Fruit fly (Drosophila melanogaster) whole organism, prepupa: ENCODE data around the gene CG13067.

Experiments used
- Blimp-1 ChIP-seq: fragments of 200-800 bp; sonication (Bioruptor generic); optimal IDR thresholded peaks from 3 replicates; lab custom pipeline; 2017; ENCODE audit warnings: missing biosample characterization, missing genetic modification characterization, mild to moderate bottlenecking, moderate library complexity, missing genetic modification reagents
- CG10631 ChIP-seq: fragments of 200-800 bp; sonication (Bioruptor generic); optimal IDR thresholded peaks from 2 replicates; lab custom pipeline; 2016; ENCODE audit warnings: missing biosample characterization, missing genetic modification characterization
- CG10669 ChIP-seq: fragments of 200-800 bp; sonication (Bioruptor generic); optimal IDR thresholded peaks from 3 replicates; lab custom pipeline; 2018; ENCODE audit warnings: missing biosample characterization, mild to moderate bottlenecking, missing genetic modification characterization, moderate library complexity
- CG11762 ChIP-seq: fragments of 200-800 bp; sonication (Bioruptor generic); optimal IDR thresholded peaks from 3 replicates; lab custom pipeline; 2016; ENCODE audit warnings: missing biosample characterization, missing genetic modification characterization; ENCODE audit not compliant: insufficient read depth
- CG11902 ChIP-seq: fragments of 200-800 bp; sonication (Bioruptor generic); optimal IDR thresholded peaks from 3 replicates; lab custom pipeline; 2016; ENCODE audit warnings: missing biosample characterization, missing genetic modification characterization
- CG15336 ChIP-seq: fragments of 200-800 bp; sonication (Bioruptor generic); IDR thresholded peaks from 2 replicates; pipeline ENCODE4 v1.3.6; 2022; ENCODE audit warnings: missing biosample characterization, missing genetic modification characterization
- CG1621 ChIP-seq: fragments of 200-800 bp; sonication (Bioruptor generic); optimal IDR thresholded peaks from 3 replicates; lab custom pipeline; 2018; ENCODE audit warnings: missing biosample characterization, mild to moderate bottlenecking, missing genetic modification characterization
- CG16779 ChIP-seq: fragments of 200-800 bp; sonication (Bioruptor generic); optimal IDR thresholded peaks from 3 replicates; lab custom pipeline; 2017; ENCODE audit warnings: missing biosample characterization, mild to moderate bottlenecking, missing genetic modification characterization
- CG31627 ChIP-seq: fragments of 200-800 bp; sonication (Bioruptor generic); optimal IDR thresholded peaks from 3 replicates; lab custom pipeline; 2016; ENCODE audit warnings: missing biosample characterization, missing genetic modification characterization
- CG34406 ChIP-seq: fragments of 200-800 bp; sonication (Bioruptor generic); optimal IDR thresholded peaks from 3 replicates; lab custom pipeline; 2016; ENCODE audit warnings: missing biosample characterization, missing genetic modification characterization
- CG3919 ChIP-seq: fragments of 200-800 bp; sonication (Bioruptor generic); optimal IDR thresholded peaks from 3 replicates; lab custom pipeline; 2016; ENCODE audit warnings: missing biosample characterization, missing genetic modification characterization
- CG4318 ChIP-seq: fragments of 200-800 bp; sonication (Bioruptor generic); optimal IDR thresholded peaks from 3 replicates; lab custom pipeline; 2017; ENCODE audit warnings: missing biosample characterization, mild to moderate bottlenecking, missing genetic modification characterization
- CG6163 ChIP-seq: fragments of 200-800 bp; sonication (Bioruptor generic); IDR thresholded peaks from 3 replicates; pipeline ENCODE4 v1.3.6; 2022; ENCODE audit warnings: missing biosample characterization, missing genetic modification characterization
- CG6276 ChIP-seq: fragments of 200-800 bp; sonication (Bioruptor generic); optimal IDR thresholded peaks from 2 replicates; lab custom pipeline; 2017; ENCODE audit warnings: missing biosample characterization, mild to moderate bottlenecking, missing genetic modification characterization
- CG6792 ChIP-seq: fragments of 200-800 bp; sonication (Bioruptor generic); optimal IDR thresholded peaks from 3 replicates; lab custom pipeline; 2016; ENCODE audit warnings: missing biosample characterization, missing genetic modification characterization
- CG6808 ChIP-seq: fragments of 200-800 bp; sonication (Bioruptor generic); optimal IDR thresholded peaks from 3 replicates; lab custom pipeline; 2017; ENCODE audit warnings: missing biosample characterization, missing genetic modification characterization, mild to moderate bottlenecking, moderate library complexity, missing genetic modification reagents
- CG7368 ChIP-seq: fragments of 200-800 bp; sonication (Bioruptor generic); optimal IDR thresholded peaks from 3 replicates; lab custom pipeline; 2016; ENCODE audit warnings: missing biosample characterization, missing genetic modification characterization
- CG8319 ChIP-seq: fragments of 200-800 bp; sonication (Bioruptor generic); optimal IDR thresholded peaks from 3 replicates; lab custom pipeline; 2016; ENCODE audit warnings: missing biosample characterization, missing genetic modification characterization
- Eip78C ChIP-seq: fragments of 200-800 bp; sonication (Bioruptor generic); peaks from one replicate; lab custom pipeline; 2016; ENCODE audit warnings: missing biosample characterization, missing genetic modification characterization
- Eip93F ChIP-seq: fragments of 200-800 bp; sonication (Bioruptor generic); optimal IDR thresholded peaks from 2 replicates; lab custom pipeline; 2016; ENCODE audit warnings: missing biosample characterization, mild to moderate bottlenecking, missing genetic modification characterization
- Ets21C ChIP-seq: fragments of 200-800 bp; sonication (Bioruptor generic); optimal IDR thresholded peaks from 3 replicates; lab custom pipeline; 2016; ENCODE audit warnings: missing biosample characterization, missing genetic modification characterization
- Ets96B ChIP-seq: fragments of 200-800 bp; optimal IDR thresholded peaks from 2 replicates; lab custom pipeline; 2019; ENCODE audit warnings: missing biosample characterization, mild to moderate bottlenecking, missing genetic modification characterization, moderate library complexity
- Gug ChIP-seq: fragments of 200-800 bp; sonication (Bioruptor generic); IDR thresholded peaks from 2 replicates; pipeline ENCODE4 v1.3.6; 2022; ENCODE audit warnings: missing biosample characterization, missing genetic modification characterization
- Hr38 ChIP-seq: sonication (Bioruptor generic); optimal IDR thresholded peaks from 2 replicates; lab custom pipeline; 2016; ENCODE audit warnings: missing biosample characterization, missing genetic modification characterization
- Hr39 ChIP-seq: fragments of 200-800 bp; sonication (Bioruptor generic); optimal IDR thresholded peaks from 2 replicates; lab custom pipeline; 2016; ENCODE audit warnings: missing biosample characterization, missing genetic modification characterization
- Hr4 ChIP-seq: fragments of 200-800 bp; sonication (Bioruptor generic); optimal IDR thresholded peaks from 3 replicates; lab custom pipeline; 2016; ENCODE audit warnings: missing biosample characterization, missing genetic modification characterization
- Lpt ChIP-seq: fragments of 200-800 bp; sonication (Bioruptor generic); optimal IDR thresholded peaks from 3 replicates; lab custom pipeline; 2016; ENCODE audit warnings: missing biosample characterization, missing genetic modification characterization
- Met ChIP-seq: fragments of 200-800 bp; sonication (Bioruptor generic); optimal IDR thresholded peaks from 3 replicates; lab custom pipeline; 2016; ENCODE audit warnings: missing biosample characterization, missing genetic modification characterization
- OdsH ChIP-seq: fragments of 200-800 bp; sonication (Bioruptor generic); optimal IDR thresholded peaks from 3 replicates; lab custom pipeline; 2016; ENCODE audit warnings: missing biosample characterization, missing genetic modification characterization
- Smox ChIP-seq: fragments of 200-800 bp; sonication (Bioruptor generic); optimal IDR thresholded peaks from 3 replicates; lab custom pipeline; 2016; ENCODE audit warnings: missing biosample characterization, missing genetic modification characterization
- Sox102F ChIP-seq: fragments of 200-800 bp; sonication (Bioruptor generic); optimal IDR thresholded peaks from 2 replicates; lab custom pipeline; 2016; ENCODE audit warnings: missing biosample characterization, mild to moderate bottlenecking, missing genetic modification characterization
- Sox14 ChIP-seq: fragments of 200-800 bp; sonication (Bioruptor generic); optimal IDR thresholded peaks from 3 replicates; lab custom pipeline; 2016; ENCODE audit warnings: missing biosample characterization, missing genetic modification characterization
- achi ChIP-seq: fragments of 200-800 bp; sonication (Bioruptor generic); optimal IDR thresholded peaks from 3 replicates; lab custom pipeline; 2016; ENCODE audit warnings: missing biosample characterization, missing genetic modification characterization
- acj6 ChIP-seq: fragments of 200-800 bp; sonication (Bioruptor generic); optimal IDR thresholded peaks from 3 replicates; lab custom pipeline; 2016; ENCODE audit warnings: missing biosample characterization, missing genetic modification characterization
- dac ChIP-seq: fragments of 200-800 bp; sonication (Bioruptor generic); optimal IDR thresholded peaks from 2 replicates; lab custom pipeline; 2017; ENCODE audit warnings: missing biosample characterization, mild to moderate bottlenecking, missing genetic modification characterization
- dsx ChIP-seq: fragments of 200-800 bp; optimal IDR thresholded peaks from 3 replicates; lab custom pipeline; 2019; ENCODE audit warnings: missing biosample characterization, mild to moderate bottlenecking, missing genetic modification characterization, moderate library complexity; ENCODE audit not compliant: poor library complexity, severe bottlenecking
- fd59A ChIP-seq: fragments of 200-800 bp; sonication (Bioruptor generic); optimal IDR thresholded peaks from 2 replicates; lab custom pipeline; 2017; ENCODE audit warnings: missing biosample characterization, mild to moderate bottlenecking, missing genetic modification characterization, missing genetic modification reagents
- fd85E ChIP-seq: fragments of 200-800 bp; sonication (Bioruptor generic); optimal IDR thresholded peaks from 3 replicates; lab custom pipeline; 2016; ENCODE audit warnings: missing biosample characterization, missing genetic modification characterization
- fkh ChIP-seq: fragments of 200-800 bp; sonication (Bioruptor generic); optimal IDR thresholded peaks from 3 replicates; lab custom pipeline; 2017; ENCODE audit warnings: missing biosample characterization, mild to moderate bottlenecking, missing genetic modification characterization, moderate library complexity
- pdm3 ChIP-seq: fragments of 200-800 bp; sonication (Bioruptor generic); optimal IDR thresholded peaks from 3 replicates; lab custom pipeline; 2016; ENCODE audit warnings: missing biosample characterization, missing genetic modification characterization
- spab ChIP-seq: fragments of 200-800 bp; sonication (Bioruptor generic); optimal IDR thresholded peaks from 2 replicates; lab custom pipeline; 2017; ENCODE audit warnings: missing biosample characterization, mild to moderate bottlenecking, missing genetic modification characterization, missing genetic modification reagents
- ss ChIP-seq, 2 experiments: fragments of 200-800 bp; sonication (Bioruptor generic); optimal IDR thresholded peaks; 2 replicates in 1 of 2; 3 replicates in 1 of 2; lab custom pipeline; 2017 to 2018; ENCODE audit warnings: mild to moderate bottlenecking in 2 of 2, missing biosample characterization in 2 of 2, missing genetic modification characterization in 2 of 2, moderate library complexity in 1 of 2
- topi ChIP-seq: fragments of 200-800 bp; sonication (Bioruptor generic); optimal IDR thresholded peaks from 3 replicates; lab custom pipeline; 2016; ENCODE audit warnings: missing biosample characterization, missing genetic modification characterization

Gene CG13067

DNA sequence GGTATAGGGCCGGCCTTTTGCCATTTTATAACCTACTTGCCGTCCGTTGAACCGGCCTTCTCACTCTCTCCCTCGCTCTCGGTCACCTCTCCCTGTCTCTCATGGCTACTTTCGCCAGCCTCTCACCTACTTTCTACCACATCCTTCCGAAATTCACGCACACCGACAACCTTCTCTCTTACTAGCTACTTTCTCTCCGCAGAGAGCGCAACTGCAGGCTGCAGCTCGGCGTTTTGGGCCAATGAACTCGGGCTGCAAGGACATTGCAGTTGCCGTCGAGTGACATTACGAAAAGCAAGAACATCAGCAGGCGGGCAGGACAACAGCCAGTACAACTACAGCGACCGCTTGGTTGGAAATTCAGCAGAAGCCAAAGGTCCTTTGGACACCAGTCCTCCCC, 29.8 kb upstream of the CG13067 start:
- TF ChIP-seq CG6808 (no peak), CG31627 (GFP tag; lab: Kevin White, UChicago) (no peak), CG8319 (GFP tag; lab: Kevin White, UChicago) (no peak)

- TF ChIP-seq CG6808 (no peak), achi (GFP tag; lab: Kevin White, UChicago) (no peak), Gug (GFP tag; lab: Robert Waterston, UW) (no peak), CG4318 (GFP tag; lab: Kevin White, UChicago) (no peak), Ets96B (tag; lab: Kevin White, UChicago) (no peak), CG6163 (GFP tag; lab: Robert Waterston, UW) (no peak)
Measured at dm6 chr3L:16252255-16252654, 18.8 kb upstream of the CG13067 start, which contains the start of gene CG13055. CG13055 (minus strand) TSS chr3L:16252355.

dm6 chr3L:16257118-16257627, 13.9 kb upstream of the CG13067 start, which contains the start of gene CG13054:
CG13054 (minus strand) TSS chr3L:16257191.
- TF ChIP-seq pdm3 = no peak
- TF ChIP-seq dsx (GFP tag; lab: Kevin White, UChicago) = no peak
- TF ChIP-seq CG6792 (GFP tag; lab: Kevin White, UChicago) = no peak
- no peak for TF ChIP-seq CG15336 (GFP tag; lab: Robert Waterston, UW)
- TF ChIP-seq Sox102F (GFP tag; lab: Kevin White, UChicago) = no peak
- TF ChIP-seq CG7368 (GFP tag; lab: Kevin White, UChicago) = no peak
- TF ChIP-seq Lpt (GFP tag; lab: Kevin White, UChicago) = no peak
- no peak for TF ChIP-seq Blimp-1
- no peak for TF ChIP-seq Gug (GFP tag; lab: Robert Waterston, UW)
- TF ChIP-seq CG4318 (GFP tag; lab: Kevin White, UChicago) = no peak
- no peak for TF ChIP-seq Eip78C (GFP tag; lab: Kevin White, UChicago)
- no peak for TF ChIP-seq CG1621 (tag; lab: Kevin White, UChicago)
- TF ChIP-seq fkh (GFP tag; lab: Kevin White, UChicago) = no peak
- TF ChIP-seq Ets96B (tag; lab: Kevin White, UChicago) = no peak
- TF ChIP-seq dac = no peak
- TF ChIP-seq CG6808 = no peak
- no peak for TF ChIP-seq spab (GFP tag; lab: Kevin White, UChicago)
- no peak for TF ChIP-seq Eip93F (GFP tag; lab: Kevin White, UChicago)
- no peak for TF ChIP-seq fd59A (GFP tag; lab: Kevin White, UChicago)
- TF ChIP-seq, all 60 proteins: peak for 0

- TF ChIP-seq CG31627 (GFP tag; lab: Kevin White, UChicago) (no peak), Blimp-1 (no peak), CG34406 (GFP tag; lab: Kevin White, UChicago) (no peak), CG6276 (GFP tag; lab: Kevin White, UChicago) (no peak), CG6808 (peak; percentile 77), CG15336 (GFP tag; lab: Robert Waterston, UW) (no peak), Hr39 (GFP tag; lab: Kevin White, UChicago) (no peak), Ets21C (GFP tag; lab: Kevin White, UChicago) (no peak), Gug (GFP tag; lab: Robert Waterston, UW) (no peak), Sox102F (GFP tag; lab: Kevin White, UChicago) (no peak), fd85E (GFP tag; lab: Kevin White, UChicago) (no peak), Smox (GFP tag; lab: Kevin White, UChicago) (no peak), CG11902 (no peak), acj6 (GFP tag; lab: Kevin White, UChicago) (peak; percentile 23), ss (GFP tag; optimal IDR thresholded peaks at IDR 0.05; lab: Kevin White, UChicago) (peak; percentile 50 to 73), Sox14 (GFP tag; lab: Kevin White, UChicago) (no peak), CG10669 (GFP tag; lab: Kevin White, UChicago) (peak; percentile 67), OdsH (GFP tag; lab: Kevin White, UChicago) (peak; percentile 8), Met (GFP tag; lab: Kevin White, UChicago) (no peak), fd59A (GFP tag; lab: Kevin White, UChicago) (peak; percentile 62), spab (GFP tag; lab: Kevin White, UChicago) (peak; percentile 71), CG11762 (GFP tag; lab: Kevin White, UChicago) (no peak), CG6163 (GFP tag; lab: Robert Waterston, UW) (peak; percentile 31; the same call in 1 of the 3 replicates), CG10631 (GFP tag; lab: Kevin White, UChicago) (peak; percentile 64), Hr38 (GFP tag; lab: Kevin White, UChicago) (no peak), Hr4 (GFP tag; lab: Kevin White, UChicago) (no peak), dsx (GFP tag; lab: Kevin White, UChicago) (peak; percentile 85), CG16779 (tag; lab: Kevin White, UChicago) (peak; percentile 10), CG3919 (peak; percentile 46), topi (GFP tag; lab: Kevin White, UChicago) (no peak), Ets96B (tag; lab: Kevin White, UChicago) (peak; percentile 82), fkh (GFP tag; lab: Kevin White, UChicago) (no peak)
Measured at dm6 chr3L:16259552-16259951, 11.5 kb upstream of the CG13067 start, which contains the start of gene CG13053. CG13053 (minus strand) TSS chr3L:16259722.
